Fruit fly (Drosophila melanogaster): Measurements from ENCODE around the gene CG3792.

The CG3792 gene

DNA sequence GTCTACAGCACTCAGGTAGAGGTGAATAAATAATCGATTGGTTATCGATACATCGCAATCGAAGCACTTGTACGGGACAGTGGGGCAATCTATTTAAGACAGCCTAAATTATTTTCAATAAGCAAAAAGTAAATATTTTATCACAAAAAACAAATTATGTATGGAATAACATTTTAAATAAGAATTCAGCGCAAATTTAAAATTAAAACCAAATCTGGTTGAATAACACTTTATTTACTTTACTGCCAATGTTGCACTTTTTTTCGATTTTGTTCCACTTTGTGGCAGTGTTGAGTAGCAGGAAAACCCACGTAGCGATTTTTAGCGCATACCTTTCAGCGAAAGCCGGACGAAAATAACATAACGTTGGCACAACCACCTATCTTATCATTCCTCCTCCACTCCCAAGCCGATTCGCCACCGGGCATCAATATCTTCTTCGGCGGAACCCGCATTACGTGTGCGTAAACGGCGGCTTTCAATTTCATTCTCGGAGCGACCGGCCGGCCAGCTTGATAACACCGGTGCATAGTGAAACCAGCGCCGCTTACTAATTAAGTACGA lies at the start of gene CG3792, which contains the start of gene Gmd:
Gene CG3792 (plus strand): TSS at position 325 of the 564 bp plus-strand sequence.
Gene Gmd (minus strand): TSS at position 36 of the 564 bp plus-strand sequence.
- peak; percentile 91 for TF ChIP-seq CG6163 (GFP tag; IDR thresholded peaks at IDR 0.05)
- TF ChIP-seq achi (GFP tag; optimal IDR thresholded peaks at IDR 0.05) = no peak
- TF ChIP-seq eg (GFP tag; IDR thresholded peaks at IDR 0.05) = peak; percentile 97
- peak; percentile 91 for TF ChIP-seq dsx (GFP tag; optimal IDR thresholded peaks at IDR 0.05; ENCODE audit: poor library complexity, severe bottlenecking)
- TF ChIP-seq Sox15 (GFP tag; optimal IDR thresholded peaks at IDR 0.05) = peak; percentile 91
- no peak for TF ChIP-seq CG6276 (GFP tag; optimal IDR thresholded peaks at IDR 0.05)
- TF ChIP-seq CG32006 (GFP tag; optimal IDR thresholded peaks at IDR 0.05) = no peak
- peak; percentile 93 for TF ChIP-seq Gug (GFP tag; IDR thresholded peaks at IDR 0.05)
- TF ChIP-seq OdsH (GFP tag; optimal IDR thresholded peaks at IDR 0.05) = no peak
- no peak for TF ChIP-seq net (GFP tag; optimal IDR thresholded peaks at IDR 0.05)
- peak; percentile 92 for TF ChIP-seq CG34406 (GFP tag; optimal IDR thresholded peaks at IDR 0.05)
- peak; percentile 90 for TF ChIP-seq CG1621 (tag; optimal IDR thresholded peaks at IDR 0.05)
- TF ChIP-seq CG16779 (tag; optimal IDR thresholded peaks at IDR 0.05) = no peak
- TF ChIP-seq Smox (GFP tag; optimal IDR thresholded peaks at IDR 0.05) = no peak
- peak; percentile 94 for TF ChIP-seq Ets96B (tag; optimal IDR thresholded peaks at IDR 0.05)
- no peak for TF ChIP-seq Hr4 (GFP tag; optimal IDR thresholded peaks at IDR 0.05)
- peak in 1 of 2 experiments; percentile 80 for TF ChIP-seq salr (GFP tag; optimal IDR thresholded peaks at IDR 0.05)
- TF ChIP-seq CG11762 (GFP tag; optimal IDR thresholded peaks at IDR 0.05; ENCODE audit: insufficient read depth) = peak; percentile 93
- TF ChIP-seq Sox102F (GFP tag; optimal IDR thresholded peaks at IDR 0.05) = no peak
- peak; percentile 91 for TF ChIP-seq vri (GFP tag; optimal IDR thresholded peaks at IDR 0.05)
- peak; percentile 92 for TF ChIP-seq CG8632 (GFP tag; optimal IDR thresholded peaks at IDR 0.05)
- peak; percentile 93 for TF ChIP-seq CG11294 (GFP tag; IDR thresholded peaks at IDR 0.05)
- no peak for TF ChIP-seq spab (GFP tag; optimal IDR thresholded peaks at IDR 0.05)
- no peak for TF ChIP-seq fd85E (GFP tag; optimal IDR thresholded peaks at IDR 0.05)
- TF ChIP-seq CG6854 (GFP tag; optimal IDR thresholded peaks at IDR 0.05) = peak; percentile 73
- no peak for TF ChIP-seq pdm3 (GFP tag; optimal IDR thresholded peaks at IDR 0.05)
- TF ChIP-seq Blimp-1 (GFP tag; optimal IDR thresholded peaks at IDR 0.05) = peak; percentile 81
- no peak for TF ChIP-seq ss (GFP tag; optimal IDR thresholded peaks at IDR 0.05)
- TF ChIP-seq CG10669 (GFP tag; optimal IDR thresholded peaks at IDR 0.05) = no peak
- peak; percentile 96 for TF ChIP-seq acj6 (GFP tag; optimal IDR thresholded peaks at IDR 0.05)
- TF ChIP-seq Hr38 (GFP tag; optimal IDR thresholded peaks at IDR 0.05) = peak; percentile 74
- peak; percentile 96 for TF ChIP-seq CG31627 (GFP tag; optimal IDR thresholded peaks at IDR 0.05)
- TF ChIP-seq CG15336 (GFP tag; IDR thresholded peaks at IDR 0.05) = peak; percentile 95
- TF ChIP-seq Sox14 (GFP tag; optimal IDR thresholded peaks at IDR 0.05) = peak; percentile 95
- peak; percentile 99 for TF ChIP-seq Eip78C (GFP tag)
- TF ChIP-seq topi (GFP tag; optimal IDR thresholded peaks at IDR 0.05) = peak; percentile 95
- no peak for TF ChIP-seq CG4318 (GFP tag; optimal IDR thresholded peaks at IDR 0.05)
- TF ChIP-seq CG6792 (GFP tag; optimal IDR thresholded peaks at IDR 0.05) = peak; percentile 92
- no peak for TF ChIP-seq CG10631 (GFP tag; optimal IDR thresholded peaks at IDR 0.05)
- TF ChIP-seq Hr39 (GFP tag; optimal IDR thresholded peaks at IDR 0.05) = peak; percentile 94
- peak; percentile 96 for TF ChIP-seq esn (GFP tag; optimal IDR thresholded peaks at IDR 0.05)
- no peak for TF ChIP-seq CG7368 (GFP tag; optimal IDR thresholded peaks at IDR 0.05)
- peak; percentile 90 for TF ChIP-seq Lpt (GFP tag; optimal IDR thresholded peaks at IDR 0.05)
- peak; percentile 91 for TF ChIP-seq CG11902 (GFP tag; optimal IDR thresholded peaks at IDR 0.05)
- peak; percentile 84 for TF ChIP-seq fd59A (GFP tag; optimal IDR thresholded peaks at IDR 0.05)
- TF ChIP-seq lz (GFP tag; optimal IDR thresholded peaks at IDR 0.05) = peak; percentile 94
- no peak for TF ChIP-seq Met (GFP tag; optimal IDR thresholded peaks at IDR 0.05)
- TF ChIP-seq Ets21C (GFP tag; optimal IDR thresholded peaks at IDR 0.05) = no peak
- TF ChIP-seq CG3032 (tag; optimal IDR thresholded peaks at IDR 0.05) = peak; percentile 95
- TF ChIP-seq Eip93F (GFP tag; optimal IDR thresholded peaks at IDR 0.05) = no peak
- peak; percentile 93 for TF ChIP-seq CG8319 (GFP tag; optimal IDR thresholded peaks at IDR 0.05)
- TF ChIP-seq fkh (GFP tag; optimal IDR thresholded peaks at IDR 0.05) = peak; percentile 91

Measured in whole organism, prepupa.